Fruit fly (Drosophila melanogaster) Kc167 (cell line): ENCODE results near the gene CG12155.

Experiments
- h ChIP-seq: fragments of >200 bp; optimal IDR thresholded peaks from 3 replicates; lab custom pipeline; 2018; ENCODE audit warnings: missing external identifiers
- insv ChIP-seq: fragments of >200 bp; optimal IDR thresholded peaks from 3 replicates; lab custom pipeline; 2018; ENCODE audit warnings: missing external identifiers
- ttk ChIP-seq: sonication (Bioruptor generic); optimal IDR thresholded peaks from 2 replicates; lab custom pipeline; 2017; ENCODE audit warnings: missing external identifiers

DNA sequence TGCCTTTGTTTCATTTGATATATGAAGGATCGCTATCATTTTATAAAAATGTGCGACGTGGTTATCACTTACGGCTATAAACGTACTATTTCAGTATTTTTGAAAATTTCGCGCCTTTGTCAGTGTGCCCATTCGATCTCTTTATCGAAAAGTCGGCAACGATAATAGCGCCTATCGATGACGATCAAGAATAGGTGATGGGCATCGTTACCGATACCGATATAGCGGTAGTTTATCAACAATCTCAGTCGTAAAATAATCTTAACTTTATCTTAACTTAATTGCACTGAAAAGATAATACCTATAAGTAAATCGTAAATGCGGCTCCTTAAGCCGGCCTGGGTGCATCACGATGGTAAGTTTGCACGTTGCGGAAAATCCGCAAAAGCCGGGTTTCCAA is 6.7 kb upstream of the CG12155 start, which contains the start of gene Hira:
- TF ChIP-seq insv, result no peak
- no peak for TF ChIP-seq ttk (lab: Kevin White, UChicago)
- no peak for TF ChIP-seq h (lab: Kevin White, UChicago)
